Worm (Caenorhabditis elegans) whole organism, early embryonic: Measurements from ENCODE around the gene smap-1.

Experiments used
- ama-1 ChIP-seq: fragments of 150-350 bp; optimal IDR thresholded peaks from 2 replicates; lab custom pipeline; 2014
- tra-4 ChIP-seq: sonication (generic microtip); optimal IDR thresholded peaks from 2 replicates; lab custom pipeline; 2017; ENCODE audit warnings: missing genetic modification characterization, missing compliant biosample characterization

ce11 chrIII:10783052-10783451 lies 43.5 kb upstream of the smap-1 start:
- no peak for TF ChIP-seq ama-1 (lab: Kevin White, UChicago)
- TF ChIP-seq tra-4 (tag; lab: Kevin White, UChicago): no peak
